Fruit fly (Drosophila melanogaster) whole organism: ENCODE data around the gene CG14683.

Experiments
- CG8478 ChIP-seq: fragments of >200 bp; optimal IDR thresholded peaks from 2 replicates; lab custom pipeline; 2018; ENCODE audit warnings: inconsistent platforms
- Dll ChIP-seq: fragments of >200 bp; optimal IDR thresholded peaks from 2 replicates; lab custom pipeline; 2017
- EcR ChIP-seq, 2 experiments: fragments of >200 bp; optimal IDR thresholded peaks; 2 replicates each; lab custom pipeline; 2017; ENCODE audit warnings: missing biosample characterization in 2 of 2, missing genetic modification characterization in 2 of 2, missing genetic modification reagents in 2 of 2

DNA sequence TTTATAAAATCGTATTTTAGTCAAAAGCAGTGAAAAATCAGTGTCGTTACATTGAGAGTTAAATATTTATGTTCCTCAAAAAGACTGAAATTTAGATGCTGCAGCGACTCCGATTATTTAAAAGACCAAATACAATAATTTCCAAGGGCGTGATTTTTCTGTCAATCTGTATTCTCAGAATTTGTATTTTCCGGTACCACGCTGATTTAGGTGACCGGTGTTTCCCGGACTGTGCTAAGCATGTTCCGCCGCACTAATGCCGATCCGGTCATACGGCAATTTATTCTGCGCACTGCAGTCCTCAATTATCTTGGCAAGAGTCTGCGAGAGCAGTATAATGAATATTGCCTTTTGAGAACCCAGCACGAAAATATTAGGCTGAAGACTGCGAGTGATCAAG lies 10.3 kb downstream of the CG14683 start, which contains the start of the genes CG31467 and CG14684:
- TF ChIP-seq Dll (lab: Kevin White, UChicago) (no peak), EcR (GFP tag; optimal IDR thresholded peaks at IDR 0.05; lab: Kevin White, UChicago) (no peak), CG8478 (lab: Kevin White, UChicago) (no peak)
